Worm (Caenorhabditis elegans): Measurements from ENCODE around the gene tbx-38.
"Not testable (repeated sequence)": the region's sequence is repeated elsewhere in the genome, so short reads cannot be mapped to it uniquely, and the experiment has no call there.

DNA sequence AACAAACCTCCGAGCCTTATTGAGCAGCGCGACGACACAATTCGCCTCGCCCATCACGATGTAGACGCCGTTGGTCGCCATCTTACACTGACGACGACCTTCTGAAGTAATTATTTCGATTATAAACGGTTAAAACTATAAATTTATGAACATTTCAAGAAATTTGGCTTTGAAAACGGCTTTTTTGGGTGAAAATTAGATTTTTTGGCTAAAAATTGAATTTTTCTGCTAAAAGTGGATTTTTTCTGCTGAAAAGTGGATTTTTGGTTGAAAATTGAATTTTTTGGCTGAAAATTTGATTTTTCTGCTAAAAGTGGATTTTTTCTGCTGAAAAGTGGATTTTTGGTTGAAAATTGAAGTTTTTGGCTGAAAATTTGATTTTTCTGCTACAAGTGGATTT, 12.3 kb downstream of the tbx-38 start, which contains the start of gene gbf-1:
- TF ChIP-seq ama-1 (optimal IDR thresholded peaks at IDR 0.05); nhr-25 (tag; optimal IDR thresholded peaks at IDR 0.05): not testable (repeated sequence)
